Fruit fly (Drosophila melanogaster) whole organism, larva: ENCODE measurements around the gene CG33483.
A peak's percentile ranks its signal among the peaks of the same experiment; 100 is the strongest.

Experiments
- noc ChIP-seq: fragments of 200-800 bp; sonication (Bioruptor generic); optimal IDR thresholded peaks from 3 replicates; lab custom pipeline; 2019; ENCODE audit warnings: missing biosample characterization, mild to moderate bottlenecking, missing genetic modification characterization, moderate library complexity

The CG33483 gene

DNA sequence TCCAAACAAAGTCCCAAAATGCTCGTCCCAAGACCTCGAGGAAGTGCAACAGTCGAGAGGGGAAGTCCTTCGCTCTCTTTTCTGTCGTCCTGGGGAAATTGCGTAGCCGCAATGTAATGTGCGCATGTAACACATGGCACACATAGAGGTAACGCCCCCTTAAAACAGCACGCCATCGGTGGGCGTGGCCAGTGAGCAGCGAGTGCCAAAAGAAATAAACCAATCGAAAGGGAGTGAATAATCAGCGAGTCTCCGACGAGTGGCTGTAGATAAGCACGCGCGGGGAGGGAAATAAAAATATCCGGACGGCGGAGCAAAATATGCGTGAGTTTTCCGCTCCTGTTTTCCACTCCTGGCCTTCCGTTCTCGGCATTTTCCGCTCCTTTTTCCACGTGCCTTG lies 7.1 kb upstream of the CG33483 start:
- no peak for TF ChIP-seq noc

DNA sequence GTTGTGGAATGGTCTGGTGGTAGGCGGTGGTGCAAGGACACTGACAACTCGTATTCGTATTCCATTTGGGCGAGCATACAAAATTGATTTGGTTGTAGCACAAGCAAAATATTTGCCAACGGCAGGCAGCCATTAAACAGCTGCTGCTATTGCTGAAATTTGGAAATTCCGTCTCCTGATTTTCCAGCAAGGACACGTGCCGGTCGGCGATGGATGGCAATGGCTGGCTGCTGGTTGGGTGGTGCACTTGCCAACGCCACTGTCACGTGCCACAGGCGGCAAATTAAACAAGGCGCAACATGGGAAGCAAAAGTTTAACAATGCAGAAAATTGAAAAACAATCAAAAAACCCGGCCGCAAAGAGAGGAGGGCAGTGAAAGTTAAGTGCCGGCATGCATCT lies 2.0 kb upstream of the CG33483 start:
- no peak for TF ChIP-seq noc

DNA sequence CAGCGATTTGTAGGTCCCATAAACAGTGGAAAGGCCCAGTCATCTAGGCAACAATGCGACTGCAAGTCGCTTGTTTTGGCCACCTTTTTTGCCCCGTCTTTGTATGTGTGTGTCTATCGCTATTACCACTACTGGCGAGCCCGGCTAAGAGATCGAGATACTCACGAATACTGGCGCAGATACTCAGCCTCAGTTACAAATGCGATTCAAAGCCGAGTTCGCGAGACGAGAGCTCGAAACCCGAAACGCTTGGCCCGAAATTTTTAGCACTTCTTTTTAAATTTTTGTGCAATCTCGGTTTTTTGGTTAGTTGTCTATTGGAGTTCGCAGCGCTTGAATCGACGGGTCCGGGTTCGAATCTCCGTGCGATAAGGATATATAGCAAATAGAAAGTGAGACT lies 8.2 kb downstream of the CG33483 start, which contains the start of gene Cyp4c3:
Gene Cyp4c3, plus strand, starts transcription at position 301 of the 400 bp plus-strand sequence.
- TF ChIP-seq noc: no peak

DNA sequence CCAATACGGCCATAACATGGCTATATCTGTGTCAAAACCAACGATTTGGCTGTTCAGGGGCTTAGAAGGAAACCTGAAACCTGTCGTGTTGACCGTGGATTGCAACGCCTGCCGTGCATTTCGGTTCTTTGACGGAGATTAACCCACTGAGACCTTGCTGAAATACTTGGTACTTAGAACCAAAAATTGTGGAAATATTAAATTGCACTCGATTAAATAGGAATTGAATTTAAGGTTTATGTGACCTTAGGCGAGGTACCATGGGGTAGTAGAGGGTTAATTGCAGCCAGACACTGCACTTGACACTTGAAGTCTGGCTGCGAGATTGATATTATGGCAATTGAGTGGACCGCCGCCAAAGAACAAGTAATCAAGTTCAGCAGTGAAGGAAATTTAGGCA lies 11.9 kb downstream of the CG33483 start:
- TF ChIP-seq noc: no peak

DNA sequence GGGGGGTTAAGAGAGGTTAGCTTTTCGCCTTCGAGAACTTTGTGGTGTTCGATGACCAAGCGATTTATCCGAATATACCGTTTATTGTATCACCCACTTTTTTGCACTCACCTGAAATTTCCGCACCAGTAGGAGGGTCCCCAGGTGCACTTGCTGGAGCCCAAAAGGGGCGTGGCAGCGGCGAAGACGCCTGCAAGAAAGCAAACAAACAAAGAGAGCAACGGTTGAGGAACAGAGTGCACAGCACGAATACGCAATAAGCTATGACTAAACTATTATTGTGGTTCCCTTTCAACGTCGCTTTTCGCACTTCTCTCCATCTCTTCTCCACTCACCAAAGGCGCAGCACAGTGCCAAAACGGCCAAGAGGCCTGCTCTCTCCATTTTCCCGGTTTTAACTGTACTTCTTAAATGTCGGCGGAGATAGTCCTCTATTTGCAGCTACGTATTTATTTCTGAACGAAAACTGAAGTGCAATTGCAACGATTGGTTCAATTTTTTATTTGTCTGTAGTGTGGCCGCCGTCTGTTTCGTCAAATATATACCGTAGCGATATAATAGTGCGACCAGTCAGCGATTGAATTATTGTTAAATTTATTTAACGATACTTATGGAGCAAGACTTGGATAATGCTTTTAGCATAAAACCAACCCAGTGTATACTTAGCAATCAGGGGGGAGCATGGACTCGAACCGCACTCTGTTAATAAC lies 13.3 kb downstream of the CG33483 start, which contains the start of gene Sap-r:
Gene Sap-r, minus strand, starts transcription at position 513 of the 710 bp plus-strand sequence.
- no peak for TF ChIP-seq noc

DNA sequence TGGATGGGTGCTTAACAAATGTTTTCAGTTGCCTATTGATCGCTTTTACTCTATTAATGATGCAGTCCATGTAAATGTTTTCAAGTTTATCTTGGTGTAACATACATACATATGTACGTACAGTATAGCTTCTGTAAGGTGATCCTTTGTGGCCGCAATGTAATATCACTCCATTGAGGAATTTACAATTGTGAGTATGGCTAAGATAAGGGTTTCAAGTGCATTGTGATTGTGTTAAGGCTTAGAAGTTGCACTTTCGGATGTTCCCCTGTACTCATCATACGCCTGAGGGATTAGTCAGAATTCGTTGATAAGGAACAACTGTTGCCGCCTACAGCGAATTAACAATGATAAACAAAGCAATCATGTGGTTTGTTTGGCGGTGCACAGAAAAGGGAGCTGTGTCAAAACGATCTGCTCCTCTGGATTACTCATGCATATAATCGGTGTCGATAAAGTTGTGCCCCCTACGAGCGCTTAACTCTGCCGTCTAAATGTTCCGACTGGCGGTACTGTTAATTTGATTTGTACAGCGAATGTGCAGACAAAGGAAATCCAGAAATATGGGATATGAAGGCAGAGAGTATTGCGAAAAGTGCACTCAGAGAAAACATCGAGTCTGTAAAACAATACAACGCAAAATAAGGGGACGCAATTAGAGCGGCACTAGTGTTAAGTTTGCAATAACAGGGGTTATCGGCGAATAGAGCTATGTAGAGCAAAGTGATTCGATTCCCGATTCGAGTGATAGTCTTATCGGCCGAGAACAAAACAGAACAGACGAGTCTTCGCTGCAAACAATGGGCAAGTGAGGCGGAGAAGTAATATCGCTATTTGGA lies 14.0 kb downstream of the CG33483 start:
- TF ChIP-seq noc: peak; percentile 69

DNA sequence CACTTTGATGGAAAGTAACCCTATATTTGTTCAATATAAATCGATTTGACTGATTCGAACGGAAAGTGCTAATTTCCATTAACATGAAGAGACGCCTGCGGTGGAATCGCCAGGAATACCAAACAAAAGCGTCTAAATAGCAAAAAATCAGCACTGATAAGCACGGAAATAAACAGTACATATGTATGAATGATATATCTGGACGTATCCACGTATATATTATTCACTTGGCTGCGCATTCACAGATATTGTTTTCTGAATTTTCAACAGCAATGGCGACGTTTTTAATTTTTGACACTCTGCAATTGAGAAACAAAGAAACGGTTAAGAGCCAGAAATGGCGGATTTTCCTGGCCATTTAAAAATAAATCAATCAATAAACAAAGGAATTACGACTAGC lies 14.7 kb downstream of the CG33483 start:
- no peak for TF ChIP-seq noc

DNA sequence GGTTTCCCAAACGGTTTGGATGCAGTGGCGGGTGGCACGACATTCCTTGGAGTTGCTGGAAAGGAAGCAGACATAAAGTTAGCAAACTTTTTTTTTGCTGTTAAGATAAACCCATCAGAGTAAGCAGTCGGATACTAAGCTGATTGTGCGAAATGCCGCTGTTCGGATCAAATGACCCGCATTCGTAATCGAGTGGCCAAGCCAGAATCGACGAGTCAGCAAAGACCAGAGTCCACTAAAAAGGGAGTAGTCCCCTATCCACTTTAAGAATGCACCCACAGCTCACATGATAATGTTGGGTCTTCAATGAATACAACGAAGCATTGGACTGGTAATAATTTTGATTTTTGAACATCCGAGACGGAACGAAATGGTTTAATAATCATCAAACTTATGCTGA lies 15.1 kb downstream of the CG33483 start:
- TF ChIP-seq noc: no peak

DNA sequence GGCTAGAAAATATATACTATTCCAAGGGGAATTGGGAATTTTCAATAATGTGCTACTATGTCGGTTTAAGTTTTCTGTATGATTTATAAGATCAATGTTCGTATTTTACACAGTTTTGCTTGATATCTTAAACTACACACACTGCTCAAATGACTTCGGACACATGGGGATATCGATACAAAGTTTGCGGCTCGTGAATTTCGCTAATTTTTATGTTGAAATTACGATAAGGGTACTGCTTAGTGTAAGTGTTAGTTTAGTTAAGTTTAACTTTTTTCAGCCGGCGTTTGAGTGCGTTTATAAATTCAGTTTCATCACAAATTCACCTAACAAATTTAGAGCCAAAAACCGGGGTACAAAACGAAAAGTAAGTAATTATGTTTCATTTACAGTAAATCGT lies 18.6 kb downstream of the CG33483 start, which contains the start of gene CG15547:
Gene CG15547, minus strand, starts transcription at position 101 of the 400 bp plus-strand sequence.
- no peak for TF ChIP-seq noc

DNA sequence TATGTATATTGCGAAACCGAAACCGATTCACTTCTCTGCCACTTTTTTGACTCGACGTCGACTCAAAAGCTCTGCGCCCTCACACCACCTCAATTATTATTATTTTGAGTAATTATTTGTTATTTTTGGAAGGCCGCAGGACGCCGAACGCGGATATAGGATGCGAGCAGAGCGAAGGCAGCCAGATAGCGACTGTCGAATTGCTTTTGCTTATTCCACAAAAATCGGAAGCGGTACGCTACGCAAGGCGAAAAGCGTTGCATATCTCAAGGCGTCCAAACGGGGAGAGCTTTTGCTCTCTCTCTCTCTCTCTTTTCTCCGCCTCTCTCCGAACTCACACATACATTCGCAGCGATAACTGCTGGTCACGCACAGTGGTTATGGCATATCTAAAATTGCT lies 21.1 kb downstream of the CG33483 start, which contains the start of gene CG12071:
Gene CG12071, minus strand, starts transcription at position 134 of the 400 bp plus-strand sequence.
- no peak for TF ChIP-seq noc

DNA sequence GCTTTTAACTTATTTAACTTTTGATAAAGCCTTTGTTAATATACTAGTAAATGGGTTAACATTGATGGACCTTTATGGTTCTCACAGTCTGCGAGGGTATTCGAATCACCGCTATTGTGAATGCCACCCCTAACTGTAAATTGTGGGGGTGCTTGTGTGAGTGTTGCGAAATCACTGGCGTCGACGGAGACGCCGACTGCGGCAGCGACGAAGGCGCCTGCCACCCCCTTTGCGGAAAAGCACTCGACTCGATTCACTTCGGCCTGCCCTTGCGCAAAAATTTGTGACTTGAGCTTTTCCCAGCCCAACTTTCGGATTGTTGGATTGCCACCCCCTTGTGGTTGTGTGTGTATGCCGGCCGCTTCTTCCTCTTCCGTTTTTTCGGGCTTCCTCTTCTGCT lies 21.9 kb downstream of the CG33483 start:
- no peak for TF ChIP-seq noc

DNA sequence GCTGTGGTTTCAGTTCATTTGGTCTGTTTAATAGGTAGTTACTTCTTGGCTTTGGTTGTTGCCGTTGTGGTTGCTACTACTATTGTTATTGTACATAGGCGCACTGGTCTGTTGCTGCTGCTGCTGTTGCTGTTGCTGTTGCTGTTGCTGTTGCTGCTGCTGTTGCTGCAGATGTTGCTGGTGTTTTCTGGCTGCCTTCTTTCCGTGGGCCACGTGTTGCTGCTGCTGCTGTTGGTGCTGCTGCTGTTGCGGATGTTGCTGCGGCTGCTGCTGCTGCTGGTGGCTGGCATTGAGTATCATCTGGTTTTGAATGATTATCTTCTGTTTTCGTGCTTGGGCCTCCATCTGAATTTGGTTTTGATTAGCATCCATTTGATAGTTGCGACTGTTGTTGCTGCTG lies 23.9 kb downstream of the CG33483 start:
- no peak for TF ChIP-seq noc

DNA sequence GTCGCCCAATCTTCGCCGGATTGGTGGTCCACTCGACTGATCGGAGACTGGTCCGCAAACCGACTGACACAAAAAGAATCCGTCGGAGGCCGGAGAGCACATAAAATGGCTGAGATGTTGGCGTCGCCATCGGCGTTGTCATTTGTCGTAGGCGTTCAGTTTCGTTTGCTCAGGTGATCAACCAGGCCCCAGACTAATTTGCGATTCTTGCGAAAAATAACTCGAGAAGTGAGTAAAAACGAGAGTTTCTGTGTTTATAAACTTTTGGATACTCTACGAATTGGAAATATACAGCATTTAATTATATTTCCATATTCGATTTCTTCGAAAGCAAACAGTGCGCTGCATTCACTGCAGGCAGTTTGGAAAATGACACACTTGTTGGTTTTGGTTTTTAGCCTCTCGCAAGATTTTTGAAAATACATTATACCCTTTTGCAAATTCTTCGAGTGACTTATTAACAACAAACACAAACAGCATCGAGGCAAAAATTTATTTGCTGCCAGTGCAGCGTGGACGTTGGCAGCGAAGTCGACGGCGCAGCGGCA lies 25.8 kb downstream of the CG33483 start, which contains the start of gene CG15546:
Gene CG15546, minus strand, starts transcription at position 51 of the 548 bp plus-strand sequence.
- TF ChIP-seq noc: no peak

DNA sequence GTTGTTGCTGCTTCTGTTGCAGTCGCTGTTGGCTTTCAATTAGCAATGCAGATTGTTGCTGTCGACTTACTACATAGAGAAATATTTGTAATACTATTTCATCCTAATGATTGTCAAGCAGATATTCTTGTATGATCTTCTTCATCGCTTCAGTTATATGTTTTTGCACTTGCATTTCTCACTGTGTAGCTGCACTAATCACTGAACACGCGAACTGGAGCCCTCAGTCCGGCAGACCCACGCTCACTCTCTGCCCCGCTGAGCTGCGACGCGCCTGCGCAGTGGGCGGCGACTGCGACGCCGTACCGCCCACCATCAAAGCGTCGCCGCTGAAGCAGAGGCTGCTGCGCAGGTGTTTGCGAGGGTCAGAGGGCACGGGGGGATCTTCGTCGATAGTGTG lies 27.3 kb downstream of the CG33483 start:
- TF ChIP-seq noc: no peak

DNA sequence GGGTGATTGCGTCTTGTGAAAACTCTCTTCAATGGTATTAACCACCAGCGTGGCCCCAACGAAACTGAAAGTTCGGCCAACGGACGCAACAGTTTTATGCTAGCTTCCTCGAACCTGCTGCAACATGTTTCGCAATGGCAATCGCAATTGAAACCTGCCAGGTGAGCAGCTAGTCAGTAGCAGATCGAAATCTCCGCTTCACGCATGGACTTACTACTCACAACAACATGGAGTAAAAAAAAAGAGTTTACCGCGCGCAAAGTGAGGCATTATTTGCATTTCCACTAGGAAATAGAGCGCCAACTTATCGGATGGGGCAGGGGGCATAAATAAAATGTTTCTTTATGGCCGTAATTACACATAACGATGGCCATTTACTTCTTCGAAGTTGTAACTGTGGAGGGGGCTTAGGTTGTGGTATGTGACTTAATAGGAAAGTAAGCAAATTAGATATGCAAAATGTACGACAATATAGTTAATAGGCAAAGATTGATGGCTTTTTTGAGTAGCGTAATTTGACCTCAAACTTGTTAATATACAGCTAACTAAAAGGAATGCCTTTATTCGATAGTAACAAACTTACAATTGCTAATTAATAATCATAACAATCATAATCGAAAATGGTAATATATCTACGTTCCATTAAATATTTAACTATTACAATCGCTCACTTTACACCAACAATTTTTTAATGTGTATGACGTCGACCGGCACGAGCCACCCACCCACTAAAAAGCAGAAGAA lies 29.5 kb downstream of the CG33483 start, which contains the start of gene CG15545:
Gene CG15545, minus strand, starts transcription at position 51 of the 744 bp plus-strand sequence.
- TF ChIP-seq noc: no peak

DNA sequence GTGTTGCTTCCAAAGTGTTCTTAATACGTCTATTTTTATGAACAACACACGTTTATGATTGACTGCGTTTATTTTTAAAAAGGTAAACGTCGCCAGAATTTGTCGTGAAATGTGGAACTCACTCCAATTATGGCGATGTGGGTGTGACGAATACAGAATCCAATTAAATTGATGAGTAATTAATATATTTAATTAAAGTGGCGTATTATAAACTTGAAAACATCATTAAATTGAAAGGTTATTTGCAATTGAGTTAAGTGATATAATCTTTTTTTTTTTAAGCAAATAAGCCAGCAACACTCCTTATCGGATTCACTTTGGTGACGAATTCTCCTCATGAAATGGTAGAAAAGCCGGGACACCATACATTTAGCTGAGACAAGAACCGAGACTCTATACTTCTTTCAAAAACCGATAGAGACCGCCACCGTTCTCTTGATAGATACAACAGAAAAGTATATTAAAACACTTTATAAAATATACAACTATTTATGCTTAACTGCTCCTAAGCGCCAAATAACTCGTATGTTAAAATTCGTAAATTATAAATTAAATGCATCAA lies 31.6 kb downstream of the CG33483 start:
- no peak for TF ChIP-seq noc
